Fruit fly (Drosophila melanogaster) whole organism, embryonic: ENCODE data around the gene kra.

Source experiments
- Antp ChIP-seq: fragments of 200-800 bp; sonication (Bioruptor generic); optimal IDR thresholded peaks from 3 replicates; lab custom pipeline; 2016; ENCODE audit warnings: missing biosample characterization, missing genetic modification characterization
- CG1233 ChIP-seq: fragments of 200-800 bp; sonication (Bioruptor generic); optimal IDR thresholded peaks from 4 replicates; lab custom pipeline; 2018; ENCODE audit warnings: missing biosample characterization, mild to moderate bottlenecking, missing genetic modification characterization
- CG13624 ChIP-seq: fragments of 200-800 bp; sonication (Bioruptor generic); optimal IDR thresholded peaks from 2 replicates; lab custom pipeline; 2016; ENCODE audit warnings: missing biosample characterization, missing genetic modification characterization
- CG30403 ChIP-seq: fragments of 200-800 bp; sonication (Bioruptor generic); optimal IDR thresholded peaks from 3 replicates; lab custom pipeline; 2016; ENCODE audit warnings: missing biosample characterization, missing genetic modification characterization
- CG31224 ChIP-seq: fragments of 200-800 bp; sonication (Bioruptor generic); IDR thresholded peaks from 2 replicates; pipeline ENCODE4 v1.3.6; 2022; ENCODE audit warnings: missing biosample characterization, missing genetic modification characterization
- CG34422 ChIP-seq: fragments of 200-800 bp; sonication (Bioruptor generic); IDR thresholded peaks from 3 replicates; pipeline ENCODE4 v1.3.6; 2022; ENCODE audit warnings: missing biosample characterization, missing genetic modification characterization
- E2f1 ChIP-seq: fragments of 200-800 bp; sonication (Bioruptor generic); IDR thresholded peaks from 2 replicates; pipeline ENCODE4 v1.3.6; 2022; ENCODE audit warnings: missing biosample characterization, missing genetic modification characterization
- Eip74EF ChIP-seq, 2 experiments: fragments of 200-800 bp in 1 of 2; fragments of >200 bp in 1 of 2; sonication (Bioruptor generic) in 1 of 2; optimal IDR thresholded peaks; 2 replicates each; lab custom pipeline; 2017 to 2019; ENCODE audit warnings: missing biosample characterization in 2 of 2, missing genetic modification characterization in 2 of 2, mild to moderate bottlenecking in 1 of 2, moderate library complexity in 1 of 2
- Opbp ChIP-seq: fragments of 200-800 bp; sonication (Bioruptor generic); IDR thresholded peaks from 3 replicates; pipeline ENCODE4 v1.3.6; 2022; ENCODE audit warnings: missing biosample characterization, missing genetic modification characterization; ENCODE audit not compliant: partially characterized antibody
- esg ChIP-seq: fragments of 200-800 bp; sonication (Bioruptor generic); conservative IDR thresholded peaks from 2 replicates; pipeline ENCODE4 v1.3.6; 2022; ENCODE audit warnings: missing biosample characterization, missing genetic modification characterization
- pzg ChIP-seq: fragments of 200-800 bp; sonication (Bioruptor generic); optimal IDR thresholded peaks from 3 replicates; lab custom pipeline; 2018; ENCODE audit warnings: missing biosample characterization, mild to moderate bottlenecking, missing genetic modification characterization, moderate library complexity

- TF ChIP-seq CG1233 (GFP tag; lab: Kevin White, UChicago) (no peak), esg (GFP tag; lab: Robert Waterston, UW) (no peak), E2f1 (no peak), CG13624 (GFP tag; lab: Kevin White, UChicago) (no peak), CG34422 (GFP tag; lab: Robert Waterston, UW) (no peak), Opbp (GFP tag; lab: Robert Waterston, UW) (no peak), Eip74EF (GFP tag; optimal IDR thresholded peaks at IDR 0.05; lab: Kevin White, UChicago) (no peak), pzg (GFP tag; lab: Kevin White, UChicago) (no peak), Antp (GFP tag; lab: Kevin White, UChicago) (no peak), CG30403 (GFP tag; lab: Kevin White, UChicago) (no peak), CG31224 (GFP tag; lab: Robert Waterston, UW) (no peak)
Observed at dm6 chr3R:5551068-5551467, 49.9 kb downstream of the kra start, which contains the start of gene mia.
